Worm (Caenorhabditis elegans) whole organism, L3 larva: Measurements from ENCODE around the gene Y24D9A.7.
A peak's percentile ranks its signal among the peaks of the same experiment; 100 is the strongest.

Source experiments
- ceh-16 ChIP-seq: sonication (generic microtip); optimal IDR thresholded peaks from 2 replicates; lab custom pipeline; 2017; ENCODE audit warnings: missing biosample characterization, missing genetic modification characterization
- ceh-82 ChIP-seq: fragments of 150-350 bp; optimal IDR thresholded peaks from 2 replicates; lab custom pipeline; 2014; ENCODE audit warnings: missing biosample characterization, missing genetic modification characterization
- egl-27 ChIP-seq: sonication (generic microtip); optimal IDR thresholded peaks from 4 replicates; lab custom pipeline; 2017; ENCODE audit warnings: missing biosample characterization, missing genetic modification reagents, missing genetic modification characterization
- elt-2 ChIP-seq: sonication (generic microtip); optimal IDR thresholded peaks from 2 replicates; lab custom pipeline; 2016; ENCODE audit warnings: missing genetic modification reagents, mild to moderate bottlenecking, missing genetic modification characterization, missing compliant biosample characterization
- elt-3 ChIP-seq, 3 experiments: fragments of 150-350 bp in 1 of 3; sonication (generic microtip) in 2 of 3; optimal IDR thresholded peaks; 2 replicates in 2 of 3; 4 replicates in 1 of 3; lab custom pipeline; 2014 to 2017; ENCODE audit warnings: missing biosample characterization in 3 of 3, missing genetic modification characterization in 3 of 3
- nhr-11 ChIP-seq: fragments of 150-350 bp; optimal IDR thresholded peaks from 2 replicates; lab custom pipeline; 2014; ENCODE audit warnings: missing biosample characterization, missing genetic modification characterization
- nhr-12 ChIP-seq: fragments of 150-350 bp; optimal IDR thresholded peaks from 2 replicates; lab custom pipeline; 2014; ENCODE audit warnings: missing biosample characterization, missing genetic modification characterization
- nhr-237 ChIP-seq: fragments of 150-350 bp; optimal IDR thresholded peaks from 2 replicates; lab custom pipeline; 2014; ENCODE audit warnings: missing biosample characterization, missing genetic modification characterization
- nhr-28 ChIP-seq: fragments of 150-350 bp; optimal IDR thresholded peaks from 2 replicates; lab custom pipeline; 2014; ENCODE audit warnings: missing biosample characterization, missing genetic modification characterization
- nhr-43 ChIP-seq: sonication (generic microtip); optimal IDR thresholded peaks from 2 replicates; lab custom pipeline; 2016; ENCODE audit warnings: mild to moderate bottlenecking, missing genetic modification characterization, missing compliant biosample characterization; ENCODE audit not compliant: poor library complexity, severe bottlenecking
- nhr-76 ChIP-seq: fragments of 150-350 bp; sonication (generic microtip); optimal IDR thresholded peaks from 5 replicates; lab custom pipeline; 2014; ENCODE audit warnings: missing biosample characterization, missing genetic modification characterization
- nhr-77 ChIP-seq: fragments of 150-350 bp; optimal IDR thresholded peaks from 2 replicates; lab custom pipeline; 2014; ENCODE audit warnings: missing biosample characterization, missing genetic modification characterization
- zag-1 ChIP-seq: fragments of 150-350 bp; optimal IDR thresholded peaks from 2 replicates; lab custom pipeline; 2014; ENCODE audit warnings: missing biosample characterization, missing genetic modification characterization

DNA sequence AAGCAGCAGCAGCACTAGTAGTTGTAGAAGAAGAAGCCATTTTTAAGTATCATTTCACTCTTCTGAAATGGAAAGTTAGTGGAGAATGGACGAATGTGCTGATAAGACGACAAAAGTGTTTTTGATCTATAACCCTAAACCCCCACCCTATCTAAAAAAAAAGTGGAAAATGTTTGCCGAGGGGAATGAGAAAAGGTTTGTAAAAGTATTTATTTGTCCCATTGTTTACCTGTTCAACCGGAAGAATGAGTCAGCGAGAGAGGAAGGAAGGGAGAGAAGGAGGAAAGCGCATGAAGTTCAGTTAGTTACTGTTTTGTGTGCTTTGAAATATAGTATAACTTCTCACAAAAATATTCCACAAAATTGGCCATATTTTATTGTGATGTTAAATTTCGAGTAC is 7.9 kb downstream of the Y24D9A.7 start:
- TF ChIP-seq elt-2 (peak; percentile 65), nhr-43 (tag; lab: Kevin White, UChicago) (no peak), zag-1 (tag; lab: Kevin White, UChicago) (no peak), nhr-237 (tag; lab: Kevin White, UChicago) (no peak), nhr-77 (no peak), nhr-28 (tag; lab: Kevin White, UChicago) (no peak), egl-27 (tag; lab: Kevin White, UChicago) (no peak), elt-3 (tag; optimal IDR thresholded peaks at IDR 0.05; lab: Kevin White, UChicago) (no peak), ceh-16 (tag; lab: Kevin White, UChicago) (no peak), nhr-11 (tag; lab: Kevin White, UChicago) (no peak), nhr-12 (tag; lab: Kevin White, UChicago) (no peak), nhr-76 (tag; lab: Kevin White, UChicago) (no peak), ceh-82 (tag; lab: Kevin White, UChicago) (no peak)
